Fruit fly (Drosophila melanogaster): Measurements from ENCODE around the gene Hsc70-3.

Hsc70-3 gene

DNA sequence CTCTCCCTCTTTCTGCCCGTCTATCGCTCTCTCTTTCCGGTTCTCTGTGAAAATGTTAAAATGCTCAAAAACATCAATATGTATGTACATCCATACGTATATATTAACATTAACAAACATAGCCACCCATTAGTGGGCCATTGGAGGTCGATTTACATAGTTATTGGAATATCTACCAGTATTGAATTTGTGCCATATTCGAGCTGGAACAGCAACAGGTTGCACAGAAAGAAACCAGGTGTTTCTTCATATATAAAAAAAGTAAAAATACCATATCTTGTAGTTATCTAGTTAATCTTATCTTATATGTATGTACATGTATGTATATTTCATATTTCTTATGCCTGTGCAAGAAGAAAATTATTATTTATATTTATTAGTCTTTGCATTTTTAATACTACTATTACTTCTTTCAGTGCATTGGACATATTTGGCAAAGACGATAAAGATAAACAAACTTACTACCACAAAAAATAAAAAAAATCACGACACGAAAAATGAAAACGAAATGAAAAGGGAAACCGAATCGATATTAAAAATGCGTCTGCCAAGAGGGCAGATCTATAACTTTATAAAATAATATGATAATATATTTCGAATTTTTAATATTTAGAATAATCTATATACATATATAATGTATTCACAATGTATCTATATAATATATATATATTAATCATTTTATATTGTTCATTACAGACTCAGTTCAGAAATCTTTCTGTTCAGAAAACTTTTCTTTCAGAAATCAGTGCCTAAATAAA, 41.8 kb upstream of the Hsc70-3 start (continued):
- TF ChIP-seq D19A (tag; optimal IDR thresholded peaks at IDR 0.05) = peak; percentile 42
- TF ChIP-seq gsb (GFP tag; IDR thresholded peaks at IDR 0.05) = no peak
- TF ChIP-seq nom (GFP tag; optimal IDR thresholded peaks at IDR 0.05) = no peak
- peak; percentile 13 for TF ChIP-seq ind (GFP tag; optimal IDR thresholded peaks at IDR 0.05)
- TF ChIP-seq Sin3A (optimal IDR thresholded peaks at IDR 0.05) = no peak
- TF ChIP-seq CG11398 (GFP tag; optimal IDR thresholded peaks at IDR 0.05) = no peak
- no peak for TF ChIP-seq mld (GFP tag; IDR thresholded peaks at IDR 0.05; ENCODE audit: partially characterized antibody)
- TF ChIP-seq CG10979 (tag; optimal IDR thresholded peaks at IDR 0.05) = peak; percentile 21
- no peak for TF ChIP-seq CG1603 (tag; optimal IDR thresholded peaks at IDR 0.05)
- no peak for TF ChIP-seq unc-4 (GFP tag; IDR thresholded peaks at IDR 0.05; ENCODE audit: partially characterized antibody)
- TF ChIP-seq dati (GFP tag; IDR thresholded peaks at IDR 0.05) = no peak
- TF ChIP-seq CG4707 (GFP tag; optimal IDR thresholded peaks at IDR 0.05) = no peak
- TF ChIP-seq CG17912 (GFP tag; optimal IDR thresholded peaks at IDR 0.05) = no peak
- TF ChIP-seq CG3995 (GFP tag; optimal IDR thresholded peaks at IDR 0.05) = no peak
- TF ChIP-seq CG6272 (GFP tag; IDR thresholded peaks at IDR 0.05) = no peak
- TF ChIP-seq z (GFP tag; IDR thresholded peaks at IDR 0.05) = no peak
- no peak for TF ChIP-seq NK7.1 (GFP tag; optimal IDR thresholded peaks at IDR 0.05)
- peak; percentile 13 for TF ChIP-seq CG12299 (tag; optimal IDR thresholded peaks at IDR 0.05)
- peak; percentile 34 for TF ChIP-seq CG12659 (GFP tag; optimal IDR thresholded peaks at IDR 0.05)
- TF ChIP-seq CG7372 (GFP tag; IDR thresholded peaks at IDR 0.05) = no peak
- no peak for TF ChIP-seq HmgZ (tag; optimal IDR thresholded peaks at IDR 0.05)
- 0 out of 3 replicates have a peak, but pooled peaks have one; percentile 19 for TF ChIP-seq CG11695 (GFP tag; IDR thresholded peaks at IDR 0.05)
- peak in 1 of 2 experiments; percentile 27 for TF ChIP-seq dpn (GFP tag; optimal IDR thresholded peaks at IDR 0.05)
- TF ChIP-seq CG12071 (GFP tag; optimal IDR thresholded peaks at IDR 0.05) = peak; percentile 4
- no peak for TF ChIP-seq CG4820 (GFP tag; optimal IDR thresholded peaks at IDR 0.05)
- TF ChIP-seq jing (GFP tag; optimal IDR thresholded peaks at IDR 0.05) = no peak
- TF ChIP-seq sim (GFP tag; IDR thresholded peaks at IDR 0.05) = no peak
- TF ChIP-seq zfh1 (GFP tag; IDR thresholded peaks at IDR 0.05) = no peak
- no peak for TF ChIP-seq CG8765 (GFP tag; IDR thresholded peaks at IDR 0.05)
- TF ChIP-seq ftz-f1 (GFP tag; optimal IDR thresholded peaks at IDR 0.05) = no peak
- no peak for TF ChIP-seq CG15073 (GFP tag; optimal IDR thresholded peaks at IDR 0.05)
- TF ChIP-seq ATbp (GFP tag; optimal IDR thresholded peaks at IDR 0.05) = peak; percentile 45
- TF ChIP-seq CG13775 (GFP tag; optimal IDR thresholded peaks at IDR 0.05) = no peak
- no peak for TF ChIP-seq CG18619 (GFP tag; optimal IDR thresholded peaks at IDR 0.05)
- TF ChIP-seq unpg (GFP tag; optimal IDR thresholded peaks at IDR 0.05) = peak; percentile 62
- no peak for TF ChIP-seq CG3065 (GFP tag; optimal IDR thresholded peaks at IDR 0.05)
- TF ChIP-seq tap (tag; optimal IDR thresholded peaks at IDR 0.05) = peak; percentile 50

dm6 chrX:11846049-11846718, 39.3 kb upstream of the Hsc70-3 start, which contains the start of gene CG15740:
TSS of gene CG15740 (minus strand) at chrX:11846099.
- TF ChIP-seq sens-2 (GFP tag; IDR thresholded peaks at IDR 0.05) (no peak), ttk (GFP tag; IDR thresholded peaks at IDR 0.05) (peak; percentile 58; the same call in 1 of the 2 replicates), D (optimal IDR thresholded peaks at IDR 0.05) (no peak), D (GFP tag; optimal IDR thresholded peaks at IDR 0.05) (no peak), sob (GFP tag; IDR thresholded peaks at IDR 0.05) (peak; percentile 25; the same call in 1 of the 2 replicates), Neu2 (GFP tag; optimal IDR thresholded peaks at IDR 0.05; ENCODE audit: borderline replicate concordance) (no peak), CG12942 (GFP tag; optimal IDR thresholded peaks at IDR 0.05) (no peak), usp (GFP tag; optimal IDR thresholded peaks at IDR 0.05) (no peak), Hmr (GFP tag; optimal IDR thresholded peaks at IDR 0.05) (peak; percentile 17), rib (GFP tag; IDR thresholded peaks at IDR 0.05) (no peak), tna (GFP tag; IDR thresholded peaks at IDR 0.05; ENCODE audit: partially characterized antibody) (no peak), CG1647 (GFP tag; optimal IDR thresholded peaks at IDR 0.05) (no peak), gfzf (GFP tag; optimal IDR thresholded peaks at IDR 0.05) (no peak), Mes4 (GFP tag; optimal IDR thresholded peaks at IDR 0.05) (no peak), CG14965 (GFP tag; optimal IDR thresholded peaks at IDR 0.05; ENCODE audit: borderline replicate concordance) (no peak)
